Fruit fly (Drosophila melanogaster) whole organism, embryonic: ENCODE data around the gene PAN3.

Experiments
- Aef1 ChIP-seq: fragments of 200-800 bp; sonication (Bioruptor generic); IDR thresholded peaks from 3 replicates; pipeline ENCODE4 v1.3.6; 2022; ENCODE audit warnings: missing biosample characterization, missing genetic modification characterization
- CG17829 ChIP-seq: fragments of 200-800 bp; optimal IDR thresholded peaks from 2 replicates; lab custom pipeline; 2019; ENCODE audit warnings: missing biosample characterization, mild to moderate bottlenecking, missing genetic modification characterization, moderate library complexity
- Hr51 ChIP-seq, 2 experiments: fragments of 200-800 bp; sonication (Bioruptor generic); optimal IDR thresholded peaks; 2 replicates in 1 of 2; 3 replicates in 1 of 2; lab custom pipeline; 2016 to 2018; ENCODE audit warnings: missing biosample characterization in 2 of 2, missing genetic modification characterization in 2 of 2, mild to moderate bottlenecking in 1 of 2, moderate library complexity in 1 of 2
- Meics ChIP-seq: fragments of 200-800 bp; sonication (Bioruptor generic); optimal IDR thresholded peaks from 2 replicates; lab custom pipeline; 2017; ENCODE audit warnings: missing biosample characterization, mild to moderate bottlenecking, missing genetic modification characterization
- Ptx1 ChIP-seq: fragments of 200-800 bp; sonication (Bioruptor generic); IDR thresholded peaks from 2 replicates; pipeline ENCODE4 v1.3.6; 2022; ENCODE audit warnings: missing biosample characterization, missing genetic modification characterization
- caup ChIP-seq: fragments of 200-800 bp; sonication (Bioruptor generic); optimal IDR thresholded peaks from 3 replicates; lab custom pipeline; 2017; ENCODE audit warnings: missing biosample characterization, mild to moderate bottlenecking, missing genetic modification characterization, moderate library complexity; ENCODE audit not compliant: severe bottlenecking
- ken ChIP-seq: fragments of 200-800 bp; sonication (Bioruptor generic); IDR thresholded peaks from 3 replicates; pipeline ENCODE4 v1.3.6; 2022; ENCODE audit warnings: missing biosample characterization, missing genetic modification characterization

dm6 chr3L:3108040-3108615 is 37.2 kb downstream of the PAN3 start:
- no peak for TF ChIP-seq CG17829 (tag; lab: Kevin White, UChicago)
- TF ChIP-seq Aef1 (GFP tag; lab: Robert Waterston, UW) = no peak
- TF ChIP-seq Hr51 (GFP tag; optimal IDR thresholded peaks at IDR 0.05; lab: Kevin White, UChicago) = no peak
- TF ChIP-seq ken (GFP tag; lab: Robert Waterston, UW) = no peak
- no peak for TF ChIP-seq Meics (GFP tag; lab: Kevin White, UChicago)
- no peak for TF ChIP-seq Ptx1
- TF ChIP-seq caup = no peak
